Fruit fly (Drosophila melanogaster): ENCODE measurements around the gene CG14316.

Gene CG14316

DNA sequence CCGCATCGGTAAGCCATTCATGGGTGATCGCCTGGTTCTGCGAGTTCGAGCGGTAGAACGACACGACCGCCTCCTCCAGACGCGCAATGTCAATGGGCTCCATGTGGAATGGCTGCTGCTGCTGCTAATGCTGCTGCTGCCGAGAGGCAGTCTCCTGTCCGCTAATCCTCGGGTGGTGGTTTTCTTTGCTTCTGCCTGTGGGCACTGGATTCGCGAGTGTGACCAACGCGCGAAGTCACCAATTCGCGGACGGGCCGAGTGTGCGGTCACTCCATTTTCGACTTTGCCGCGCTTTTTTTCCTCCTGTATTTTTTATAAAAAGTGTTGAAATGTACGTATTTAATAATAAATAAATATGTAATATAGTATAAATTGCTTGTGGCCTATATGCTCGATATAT lies 31.3 kb downstream of the CG14316 start, which contains the start of gene cdm (continued):
- TF ChIP-seq CG9727 (GFP tag; optimal IDR thresholded peaks at IDR 0.05) (no peak), chm (GFP tag; IDR thresholded peaks at IDR 0.05) (peak; percentile 52; the same call in 1 of the 2 replicates), nerfin-1 (tag; optimal IDR thresholded peaks at IDR 0.05) (no peak), Bgb (GFP tag; IDR thresholded peaks at IDR 0.05; ENCODE audit: partially characterized antibody) (peak; percentile 42; the same call in 1 of the 2 replicates), CG17802 (tag; optimal IDR thresholded peaks at IDR 0.05) (no peak), z (GFP tag; IDR thresholded peaks at IDR 0.05) (0 out of 3 replicates have a peak, but pooled peaks have one; percentile 35), CG6765 (GFP tag; optimal IDR thresholded peaks at IDR 0.05) (peak; percentile 6), CG17186 (GFP tag; optimal IDR thresholded peaks at IDR 0.05) (peak; percentile 19), CG7357 (GFP tag; IDR thresholded peaks at IDR 0.05) (no peak), Gug (GFP tag; IDR thresholded peaks at IDR 0.05) (no peak), CG13287 (GFP tag; IDR thresholded peaks at IDR 0.05; ENCODE audit: partially characterized antibody) (0 out of 2 replicates have a peak, but pooled peaks have one; percentile 37), Usf (GFP tag; optimal IDR thresholded peaks at IDR 0.05) (no peak), Dip3 (GFP tag; optimal IDR thresholded peaks at IDR 0.05) (no peak), slp2 (GFP tag; optimal IDR thresholded peaks at IDR 0.05) (no peak), D19A (tag; optimal IDR thresholded peaks at IDR 0.05) (no peak), D (optimal IDR thresholded peaks at IDR 0.05) (no peak), D (GFP tag; optimal IDR thresholded peaks at IDR 0.05) (no peak), CG12299 (tag; optimal IDR thresholded peaks at IDR 0.05) (no peak), usp (GFP tag; optimal IDR thresholded peaks at IDR 0.05) (no peak), CG16863 (GFP tag; optimal IDR thresholded peaks at IDR 0.05) (no peak), Ets65A (GFP tag) (no peak), CG14667 (GFP tag; IDR thresholded peaks at IDR 0.05) (no peak), az2 (GFP tag; optimal IDR thresholded peaks at IDR 0.05) (no peak), tio (GFP tag; optimal IDR thresholded peaks at IDR 0.05) (no peak), CG12942 (GFP tag; optimal IDR thresholded peaks at IDR 0.05) (no peak), Hr39 (optimal IDR thresholded peaks at IDR 0.05) (no peak), CG34422 (GFP tag; IDR thresholded peaks at IDR 0.05) (no peak), sim (GFP tag; IDR thresholded peaks at IDR 0.05) (no peak), trem (tag; optimal IDR thresholded peaks at IDR 0.05) (peak; percentile 35), rib (GFP tag; IDR thresholded peaks at IDR 0.05) (peak; percentile 3; the same call in 1 of the 2 replicates), h (optimal IDR thresholded peaks at IDR 0.05) (no peak), fd64A (GFP tag; optimal IDR thresholded peaks at IDR 0.05) (no peak), gcm (GFP tag; optimal IDR thresholded peaks at IDR 0.05) (no peak), CG9797 (GFP tag; optimal IDR thresholded peaks at IDR 0.05) (peak; percentile 84), Elba2 (GFP tag; optimal IDR thresholded peaks at IDR 0.05) (peak; percentile 32), sna (GFP tag; IDR thresholded peaks at IDR 0.05; ENCODE audit: partially characterized antibody) (peak; percentile 27; the same call in 1 of the 2 replicates), Oli (tag; optimal IDR thresholded peaks at IDR 0.05) (no peak), CG4328 (GFP tag; optimal IDR thresholded peaks at IDR 0.05) (no peak), Gsc (GFP tag; IDR thresholded peaks at IDR 0.05) (no peak), CG12236 (GFP tag; optimal IDR thresholded peaks at IDR 0.05) (no peak), CG16779 (GFP tag; IDR thresholded peaks at IDR 0.05) (no peak), MESR4 (GFP tag; optimal IDR thresholded peaks at IDR 0.05) (peak; percentile 94), CG34224 (GFP tag; IDR thresholded peaks at IDR 0.05; ENCODE audit: partially characterized antibody) (peak; percentile 22; the same call in 1 of the 3 replicates), CG9876 (GFP tag; optimal IDR thresholded peaks at IDR 0.05) (no peak), Dp (GFP tag; optimal IDR thresholded peaks at IDR 0.05) (peak; percentile 82), pzg (GFP tag; optimal IDR thresholded peaks at IDR 0.05) (peak; percentile 73), bigmax (GFP tag; optimal IDR thresholded peaks at IDR 0.05) (no peak), Antp (GFP tag; optimal IDR thresholded peaks at IDR 0.05) (no peak), crp (GFP tag; optimal IDR thresholded peaks at IDR 0.05) (no peak), E2f1 (GFP tag; IDR thresholded peaks at IDR 0.05) (peak; percentile 71; the same call in 1 of the 2 replicates), unc-4 (GFP tag; IDR thresholded peaks at IDR 0.05; ENCODE audit: partially characterized antibody) (peak; percentile 21; the same call in 1 of the 2 replicates), hth (optimal IDR thresholded peaks at IDR 0.05) (no peak)

Measured in whole organism, embryonic.